Worm (Caenorhabditis elegans): ENCODE data around the gene laat-1.

Gene laat-1

ce11 chrII:216598-216997, 21.0 kb downstream of the laat-1 start, which contains the start of gene F48A11.4 (continued):
- TF ChIP-seq ets-5 (GFP tag; IDR thresholded peaks at IDR 0.05) (no peak), F16B12.6 (tag; optimal IDR thresholded peaks at IDR 0.05) (peak; percentile 74), nhr-28 (tag; optimal IDR thresholded peaks at IDR 0.05) (no peak), nhr-76 (tag; optimal IDR thresholded peaks at IDR 0.05) (no peak), ztf-11 (tag; optimal IDR thresholded peaks at IDR 0.05) (peak; percentile 67 to 86), pax-3 (tag; optimal IDR thresholded peaks at IDR 0.05) (peak; percentile 91), ceh-63 (GFP tag; optimal IDR thresholded peaks at IDR 0.05) (no peak), ces-1 (GFP tag; optimal IDR thresholded peaks at IDR 0.05) (no peak), lin-14 (GFP tag; optimal IDR thresholded peaks at IDR 0.05) (peak; percentile 93), dpl-1 (GFP tag; optimal IDR thresholded peaks at IDR 0.05) (peak; percentile 99 to 100 (median 100)), dsc-1 (tag; optimal IDR thresholded peaks at IDR 0.05) (peak; percentile 96), sup-37 (GFP tag; optimal IDR thresholded peaks at IDR 0.05) (peak; percentile 90), ceh-88 (GFP tag; IDR thresholded peaks at IDR 0.05) (peak; percentile 86), nhr-71 (tag; optimal IDR thresholded peaks at IDR 0.05) (peak; percentile 97), nhr-84 (tag; optimal IDR thresholded peaks at IDR 0.05) (no peak), egl-13 (tag; optimal IDR thresholded peaks at IDR 0.05) (peak; percentile 90), fos-1 (tag; optimal IDR thresholded peaks at IDR 0.05) (peak; percentile 90), C34B4.2 (tag; optimal IDR thresholded peaks at IDR 0.05) (peak; percentile 2), ceh-90 (tag; optimal IDR thresholded peaks at IDR 0.05) (peak; percentile 73), snpc-4 (tag; optimal IDR thresholded peaks at IDR 0.05) (peak; percentile 67), mab-9 (GFP tag; IDR thresholded peaks at IDR 0.05) (peak; percentile 87), aly-2 (tag; optimal IDR thresholded peaks at IDR 0.05) (peak; percentile 88), pqm-1 (tag; optimal IDR thresholded peaks at IDR 0.05) (no peak), hlh-4 (tag; optimal IDR thresholded peaks at IDR 0.05) (no peak), lin-35 (GFP tag; optimal IDR thresholded peaks at IDR 0.05) (peak; percentile 100), mef-2 (tag; optimal IDR thresholded peaks at IDR 0.05) (peak; percentile 60), blmp-1 (tag; optimal IDR thresholded peaks at IDR 0.05) (peak; percentile 81), fkh-4 (tag; optimal IDR thresholded peaks at IDR 0.05; ENCODE audit: borderline replicate concordance) (peak; percentile 65), isw-1 (GFP tag; IDR thresholded peaks at IDR 0.05) (peak; percentile 92), mdl-1 (tag; optimal IDR thresholded peaks at IDR 0.05) (peak in 1 of 2 experiments; percentile 85), ztf-4 (tag; optimal IDR thresholded peaks at IDR 0.05) (peak; percentile 89), C04F5.9 (tag; optimal IDR thresholded peaks at IDR 0.05) (peak; percentile 88), lin-13 (GFP tag; optimal IDR thresholded peaks at IDR 0.05) (peak; percentile 90), pag-3 (tag; optimal IDR thresholded peaks at IDR 0.05; ENCODE audit: borderline replicate concordance, insufficient read depth) (no peak), rnt-1 (tag; optimal IDR thresholded peaks at IDR 0.05) (peak; percentile 98), xbp-1 (tag; optimal IDR thresholded peaks at IDR 0.05) (peak; percentile 93), tlp-1 (tag; optimal IDR thresholded peaks at IDR 0.05) (no peak), elt-3 (tag; optimal IDR thresholded peaks at IDR 0.05) (peak in 4 of 6 experiments; percentile 69 to 93 (median 84)), zip-4 (GFP tag; optimal IDR thresholded peaks at IDR 0.05) (peak; percentile 90), lin-39 (tag; optimal IDR thresholded peaks at IDR 0.05) (peak; percentile 95), unc-98 (GFP tag; IDR thresholded peaks at IDR 0.05) (peak; percentile 78), ceh-8 (GFP tag; optimal IDR thresholded peaks at IDR 0.05) (peak; percentile 90), nhr-19 (GFP tag; conservative IDR thresholded peaks at IDR 0.05) (peak; percentile 95), skn-1 (tag; optimal IDR thresholded peaks at IDR 0.05) (peak; percentile 95), ama-1 (optimal IDR thresholded peaks at IDR 0.05) (peak; percentile 86), nhr-11 (tag; optimal IDR thresholded peaks at IDR 0.05) (peak; percentile 91), sptf-1 (tag; optimal IDR thresholded peaks at IDR 0.05) (no peak), swsn-7 (tag; optimal IDR thresholded peaks at IDR 0.05) (peak; percentile 95), sox-4 (tag; optimal IDR thresholded peaks at IDR 0.05) (peak; percentile 89), aha-1 (tag; optimal IDR thresholded peaks at IDR 0.05) (peak; percentile 81), unc-130 (tag; optimal IDR thresholded peaks at IDR 0.05) (peak; percentile 97), nhr-12 (tag; optimal IDR thresholded peaks at IDR 0.05) (no peak), unc-86 (tag; optimal IDR thresholded peaks at IDR 0.05) (peak; percentile 93)

Data from whole organism, L1 larva.